Worm (Caenorhabditis elegans) whole organism, young adult: Measurements from ENCODE around the gene Y49F6B.12.
A peak's percentile ranks its signal among the peaks of the same experiment; 100 is the strongest.

Experiments used
- B0019.2 ChIP-seq: fragments of 200-800 bp; sonication (Bioruptor generic); conservative IDR thresholded peaks from 2 replicates; pipeline ENCODE4 v1.3.6; 2022; ENCODE audit warnings: missing genetic modification reagents, missing genetic modification characterization, missing compliant biosample characterization
- F33H1.4 ChIP-seq: fragments of 200-800 bp; sonication (Bioruptor generic); IDR thresholded peaks from 2 replicates; pipeline ENCODE4 v1.3.6; 2022; ENCODE audit warnings: missing genetic modification reagents, missing genetic modification characterization, missing compliant biosample characterization
- F55B11.4 ChIP-seq: sonication (generic microtip); optimal IDR thresholded peaks from 2 replicates; lab custom pipeline; 2016; ENCODE audit warnings: missing compliant biosample characterization, missing genetic modification characterization, borderline replicate concordance; ENCODE audit not compliant: insufficient read depth
- F57C9.4 ChIP-seq: sonication (generic microtip); optimal IDR thresholded peaks from 2 replicates; lab custom pipeline; 2017; ENCODE audit warnings: mild to moderate bottlenecking, missing genetic modification characterization, missing compliant biosample characterization
- K12H6.12 ChIP-seq: fragments of 200-800 bp; sonication (Bioruptor generic); optimal IDR thresholded peaks from 2 replicates; lab custom pipeline; 2018; ENCODE audit warnings: mild to moderate bottlenecking, missing genetic modification characterization, missing compliant biosample characterization
- attf-5 ChIP-seq: fragments of 200-800 bp; sonication (Bioruptor generic); optimal IDR thresholded peaks from 2 replicates; lab custom pipeline; 2018; ENCODE audit warnings: mild to moderate bottlenecking, missing genetic modification characterization, missing compliant biosample characterization
- attf-6 ChIP-seq: fragments of 200-800 bp; sonication (Bioruptor generic); IDR thresholded peaks from 2 replicates; pipeline ENCODE4 v1.3.6; 2022; ENCODE audit warnings: missing genetic modification reagents, missing genetic modification characterization, missing compliant biosample characterization
- bed-1 ChIP-seq: fragments of 200-800 bp; sonication (Bioruptor generic); IDR thresholded peaks from 2 replicates; pipeline ENCODE4 v1.3.6; 2022; ENCODE audit warnings: missing genetic modification reagents, missing genetic modification characterization, missing compliant biosample characterization
- cebp-1 ChIP-seq, 2 experiments: fragments of 200-800 bp in 1 of 2; sonication (Bioruptor generic) in 1 of 2; sonication (generic microtip) in 1 of 2; IDR thresholded peaks in 1 of 2; optimal IDR thresholded peaks in 1 of 2; 2 replicates each; pipeline versions ENCODE4 v1.3.6 to Lab custom; 2017 to 2022; ENCODE audit warnings: missing compliant biosample characterization in 2 of 2, missing genetic modification characterization in 2 of 2, mild to moderate bottlenecking in 1 of 2, missing genetic modification reagents in 1 of 2, moderate library complexity in 1 of 2
- cebp-2 ChIP-seq: fragments of 200-800 bp; sonication (Bioruptor generic); IDR thresholded peaks from 2 replicates; pipeline ENCODE4 v1.3.6; 2022; ENCODE audit warnings: missing genetic modification characterization, missing compliant biosample characterization
- ceh-27 ChIP-seq: fragments of 200-800 bp; sonication (Bioruptor generic); optimal IDR thresholded peaks from 2 replicates; lab custom pipeline; 2018; ENCODE audit warnings: mild to moderate bottlenecking, missing genetic modification characterization, moderate library complexity, missing compliant biosample characterization
- ceh-40 ChIP-seq: fragments of 200-800 bp; sonication (Bioruptor generic); IDR thresholded peaks from 2 replicates; pipeline ENCODE4 v1.3.6; 2022; ENCODE audit warnings: missing genetic modification characterization, missing compliant biosample characterization
- ceh-58 ChIP-seq: fragments of 200-800 bp; sonication (Bioruptor generic); IDR thresholded peaks from 2 replicates; pipeline ENCODE4 v1.3.6; 2022; ENCODE audit warnings: missing genetic modification characterization, missing compliant biosample characterization
- dox-1 ChIP-seq: fragments of 200-800 bp; sonication (Bioruptor generic); IDR thresholded peaks from 2 replicates; pipeline ENCODE4 v1.3.6; 2022; ENCODE audit warnings: missing genetic modification reagents, missing genetic modification characterization, missing compliant biosample characterization
- egrh-3 ChIP-seq: fragments of 200-800 bp; sonication (Bioruptor generic); IDR thresholded peaks from 2 replicates; pipeline ENCODE4 v1.3.6; 2022; ENCODE audit warnings: missing genetic modification reagents, missing genetic modification characterization, missing compliant biosample characterization
- ets-4 ChIP-seq: fragments of 200-800 bp; sonication (Bioruptor generic); optimal IDR thresholded peaks from 2 replicates; lab custom pipeline; 2018; ENCODE audit warnings: mild to moderate bottlenecking, missing genetic modification characterization, missing compliant biosample characterization
- fkh-3 ChIP-seq: sonication (generic microtip); optimal IDR thresholded peaks from 2 replicates; lab custom pipeline; 2016; ENCODE audit warnings: mild to moderate bottlenecking, missing genetic modification characterization, missing compliant biosample characterization
- him-1 ChIP-seq: sonication (generic microtip); optimal IDR thresholded peaks from 2 replicates; lab custom pipeline; 2016; ENCODE audit warnings: missing genotype, missing genetic modification reagents, missing genetic modification characterization, missing compliant biosample characterization
- hlh-12 ChIP-seq: sonication (generic microtip); optimal IDR thresholded peaks from 2 replicates; lab custom pipeline; 2016; ENCODE audit warnings: missing genetic modification characterization, missing compliant biosample characterization
- hmg-1.2 ChIP-seq: fragments of 200-800 bp; sonication (Bioruptor generic); IDR thresholded peaks from 2 replicates; pipeline ENCODE4 v1.3.6; 2022; ENCODE audit warnings: missing genetic modification reagents, missing genetic modification characterization, missing compliant biosample characterization
- hrde-1 ChIP-seq: sonication (generic microtip); optimal IDR thresholded peaks from 2 replicates; lab custom pipeline; 2016; ENCODE audit warnings: missing genetic modification characterization, mild to moderate bottlenecking, missing compliant biosample characterization, moderate library complexity, missing genotype, missing genetic modification reagents, borderline replicate concordance
- let-526 ChIP-seq: fragments of 200-800 bp; sonication (Bioruptor generic); IDR thresholded peaks from 2 replicates; pipeline ENCODE4 v1.3.6; 2022; ENCODE audit warnings: missing genetic modification reagents, missing genetic modification characterization, missing compliant biosample characterization
- lin-26 ChIP-seq: fragments of 200-800 bp; sonication (Bioruptor generic); IDR thresholded peaks from 2 replicates; pipeline ENCODE4 v1.3.6; 2022; ENCODE audit warnings: missing genetic modification reagents, missing genetic modification characterization, missing compliant biosample characterization
- lin-35 ChIP-seq, 3 experiments: fragments of 150-350 bp in 2 of 3; sonication (generic microtip) in 1 of 3; optimal IDR thresholded peaks; 2 replicates each; lab custom pipeline; 2014 to 2018; ENCODE audit warnings: missing biosample characterization in 3 of 3, missing genetic modification characterization in 3 of 3, missing genetic modification reagents in 3 of 3
- lsy-27 ChIP-seq: sonication (generic microtip); optimal IDR thresholded peaks from 2 replicates; lab custom pipeline; 2017; ENCODE audit warnings: missing genetic modification characterization, mild to moderate bottlenecking, missing compliant biosample characterization, antibody characterized with exemption, missing genotype, borderline replicate concordance; ENCODE audit not compliant: insufficient read depth
- mcd-1 ChIP-seq: fragments of 200-800 bp; sonication (Bioruptor generic); IDR thresholded peaks from 2 replicates; pipeline ENCODE4 v1.3.6; 2022; ENCODE audit warnings: missing genetic modification reagents, missing genetic modification characterization, missing compliant biosample characterization
- mes-4 ChIP-seq: sonication (generic microtip); optimal IDR thresholded peaks from 2 replicates; lab custom pipeline; 2016; ENCODE audit warnings: missing genotype, missing genetic modification characterization, missing compliant biosample characterization
- nfya-1 ChIP-seq: sonication (generic microtip); optimal IDR thresholded peaks from 2 replicates; lab custom pipeline; 2017; ENCODE audit warnings: antibody characterized with exemption, missing compliant biosample characterization, missing genetic modification characterization, borderline replicate concordance; ENCODE audit not compliant: insufficient read depth
- nhr-120 ChIP-seq: fragments of 200-800 bp; sonication (Bioruptor generic); IDR thresholded peaks from 2 replicates; pipeline ENCODE4 v1.3.6; 2022; ENCODE audit warnings: missing genetic modification characterization, missing compliant biosample characterization
- nhr-80 ChIP-seq: sonication (generic microtip); optimal IDR thresholded peaks from 2 replicates; lab custom pipeline; 2016; ENCODE audit warnings: missing genetic modification characterization, missing compliant biosample characterization
- pbrm-1 ChIP-seq: fragments of 200-800 bp; sonication (Bioruptor generic); IDR thresholded peaks from 2 replicates; pipeline ENCODE4 v1.3.6; 2022; ENCODE audit warnings: missing genetic modification reagents, missing genetic modification characterization, missing compliant biosample characterization
- repo-1 ChIP-seq: sonication (generic microtip); optimal IDR thresholded peaks from 2 replicates; lab custom pipeline; 2017; ENCODE audit warnings: mild to moderate bottlenecking, missing genetic modification characterization, missing compliant biosample characterization
- snpc-4 ChIP-seq, 5 experiments: fragments of 150-350 bp in 1 of 5; sonication (generic microtip) in 4 of 5; optimal IDR thresholded peaks; 2 replicates each; lab custom pipeline; 2014 to 2018; ENCODE audit warnings: missing genetic modification characterization in 5 of 5, missing biosample characterization in 3 of 5, antibody characterized with exemption in 2 of 5, mild to moderate bottlenecking in 2 of 5, missing compliant biosample characterization in 2 of 5, missing genotype in 2 of 5, moderate library complexity in 2 of 5, missing genetic modification reagents in 1 of 5
- tbp1 ChIP-seq: fragments of 200-800 bp; sonication (Bioruptor generic); optimal IDR thresholded peaks from 2 replicates; lab custom pipeline; 2018; ENCODE audit warnings: mild to moderate bottlenecking, missing genetic modification characterization, missing compliant biosample characterization
- tbx-9 ChIP-seq: sonication (generic microtip); optimal IDR thresholded peaks from 2 replicates; lab custom pipeline; 2016; ENCODE audit warnings: borderline replicate concordance, missing genetic modification characterization, inconsistent platforms, missing compliant biosample characterization
- zfh-2 ChIP-seq: fragments of 200-800 bp; sonication (Bioruptor generic); conservative IDR thresholded peaks from 2 replicates; pipeline ENCODE4 v1.3.6; 2022; ENCODE audit warnings: missing genetic modification reagents, missing genetic modification characterization, missing compliant biosample characterization
- zim-3 ChIP-seq: sonication (generic microtip); optimal IDR thresholded peaks from 2 replicates; lab custom pipeline; 2017; ENCODE audit warnings: mild to moderate bottlenecking, missing genetic modification characterization, moderate library complexity, missing compliant biosample characterization
- ztf-22 ChIP-seq: fragments of 200-800 bp; sonication (Bioruptor generic); optimal IDR thresholded peaks from 2 replicates; lab custom pipeline; 2018; ENCODE audit warnings: mild to moderate bottlenecking, missing genetic modification characterization, moderate library complexity, missing compliant biosample characterization

The Y49F6B.12 gene

ce11 chrII:3434893-3435503, 37.2 kb downstream of the Y49F6B.12 start:
- TF ChIP-seq lsy-27 (no peak), ets-4 (GFP tag; lab: Kevin White, UChicago) (peak; percentile 17), nhr-80 (tag; lab: Kevin White, UChicago) (peak; percentile 30), tbp1 (GFP tag; lab: Kevin White, UChicago) (no peak), dox-1 (GFP tag; lab: Robert Waterston, UW) (0 out of 2 replicates have a peak, but pooled peaks have one; percentile 16), B0019.2 (GFP tag; lab: Robert Waterston, UW) (no peak), ceh-58 (GFP tag; lab: Robert Waterston, UW) (no peak), ztf-22 (GFP tag; lab: Kevin White, UChicago) (no peak), snpc-4 (GFP tag; optimal IDR thresholded peaks at IDR 0.05; lab: Kevin White, UChicago) (no peak), snpc-4 (tag; optimal IDR thresholded peaks at IDR 0.05; lab: Kevin White, UChicago) (peak; percentile 3 to 75 (median 58))

- TF ChIP-seq K12H6.12 (tag; lab: Kevin White, UChicago) (no peak), mcd-1 (GFP tag; lab: Robert Waterston, UW) (no peak), pbrm-1 (GFP tag; lab: Robert Waterston, UW) (no peak), lsy-27 (no peak), lin-35 (GFP tag; optimal IDR thresholded peaks at IDR 0.05; lab: Kevin White, UChicago) (no peak), hrde-1 (no peak), hlh-12 (tag; lab: Kevin White, UChicago) (no peak)
Observed at ce11 chrII:3429400-3429799, 42.8 kb downstream of the Y49F6B.12 start, which contains the start of gene C16C8.18. Gene C16C8.18 (plus strand): TSS chrII:3429700.

DNA sequence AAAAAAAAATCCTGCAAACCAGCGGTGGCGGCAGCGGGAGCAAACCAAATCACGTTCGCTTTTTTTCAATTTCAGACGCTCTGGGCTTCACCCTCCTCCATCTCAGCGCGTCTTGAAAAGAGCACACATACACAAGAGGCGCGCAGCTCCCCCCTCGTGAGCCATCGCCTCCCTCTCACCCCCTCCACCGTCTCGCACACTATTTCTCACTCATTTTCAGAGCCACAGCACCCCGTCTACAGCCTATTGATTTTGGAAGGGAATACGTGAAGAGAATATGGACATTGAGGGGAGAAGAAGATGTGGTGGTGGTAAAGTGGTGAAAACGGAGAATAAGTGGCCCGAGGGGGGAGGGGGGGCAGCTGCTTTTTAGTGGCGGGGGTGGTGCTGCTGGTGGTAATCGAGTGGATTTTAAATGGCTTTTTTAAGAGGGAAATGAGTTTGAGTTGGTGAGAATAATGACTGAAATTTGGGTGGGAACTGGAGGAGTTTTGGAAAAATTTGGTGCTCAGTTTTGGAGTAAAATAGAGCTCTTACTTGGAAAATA, 44.0 kb downstream of the Y49F6B.12 start:
- TF ChIP-seq egrh-3 (GFP tag; lab: Robert Waterston, UW) = peak; percentile 57
- no peak for TF ChIP-seq tbx-9 (tag; lab: Kevin White, UChicago)
- peak; percentile 34 for TF ChIP-seq attf-5
- TF ChIP-seq hmg-1.2 (GFP tag; lab: Robert Waterston, UW) = peak; percentile 55; the same call in 1 of the 2 replicates
- TF ChIP-seq ceh-27 (GFP tag; lab: Kevin White, UChicago) = peak; percentile 56
- peak; percentile 92 for TF ChIP-seq zfh-2 (GFP tag; lab: Robert Waterston, UW)
- peak; percentile 40; the same call in 1 of the 2 replicates for TF ChIP-seq mcd-1 (GFP tag; lab: Robert Waterston, UW)
- TF ChIP-seq attf-6 (GFP tag; lab: Robert Waterston, UW) = no peak
- TF ChIP-seq nhr-120 (GFP tag; lab: Robert Waterston, UW) = no peak
- no peak for TF ChIP-seq cebp-1 (GFP tag; IDR thresholded peaks at IDR 0.05; lab: Robert Waterston, UW)
- TF ChIP-seq cebp-1 (tag; optimal IDR thresholded peaks at IDR 0.05; lab: Kevin White, UChicago) = peak; percentile 29
- no peak for TF ChIP-seq repo-1

DNA sequence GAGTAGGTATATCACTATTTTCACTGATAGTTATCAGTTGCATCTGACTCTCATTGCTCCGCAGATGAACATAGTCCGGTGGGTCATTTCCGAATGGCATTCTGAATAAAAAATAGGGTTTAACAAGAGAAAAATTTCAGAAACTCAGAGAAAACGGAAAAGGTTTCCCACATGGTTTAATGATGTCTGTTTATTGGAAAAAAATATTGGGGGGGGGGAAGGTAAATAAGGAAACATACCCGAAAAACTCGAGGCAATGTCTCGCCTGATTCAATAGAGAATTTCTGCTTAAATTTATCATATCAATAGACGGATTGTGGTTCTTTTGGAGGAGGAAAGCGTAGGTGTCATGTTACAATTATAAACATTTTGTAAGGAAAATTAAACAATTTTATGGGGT, 46.8 kb downstream of the Y49F6B.12 start, which contains the start of gene nep-11:
TSS of gene nep-11 (minus strand) at position 101 of the 400 bp plus-strand sequence.
- TF ChIP-seq ceh-40 (no peak), him-1 (tag; lab: Kevin White, UChicago) (no peak), F57C9.4 (tag; lab: Kevin White, UChicago) (no peak), mcd-1 (GFP tag; lab: Robert Waterston, UW) (no peak), fkh-3 (no peak), attf-5 (no peak), lin-26 (no peak), cebp-2 (GFP tag; lab: Robert Waterston, UW) (no peak), F55B11.4 (tag; lab: Kevin White, UChicago) (no peak), mes-4 (no peak), F33H1.4 (GFP tag; lab: Robert Waterston, UW) (no peak), zfh-2 (GFP tag; lab: Robert Waterston, UW) (no peak), nfya-1 (tag; lab: Kevin White, UChicago) (no peak), bed-1 (GFP tag; lab: Robert Waterston, UW) (no peak), hlh-12 (tag; lab: Kevin White, UChicago) (no peak), ceh-58 (GFP tag; lab: Robert Waterston, UW) (no peak), let-526 (no peak), zim-3 (tag; lab: Kevin White, UChicago) (no peak)
- TF ChIP-seq, all 124 proteins: peak for 0
